Fruit fly (Drosophila melanogaster) whole organism, embryonic: ENCODE measurements around the gene Elo68alpha.
A peak's percentile ranks its signal among the peaks of the same experiment; 100 is the strongest.

ENCODE experiments used
- CG1024 ChIP-seq: fragments of 200-800 bp; sonication (Bioruptor generic); IDR thresholded peaks from 2 replicates; pipeline ENCODE4 v1.3.6; 2022; ENCODE audit warnings: missing biosample characterization, missing genetic modification characterization
- CG10274 ChIP-seq: fragments of 200-800 bp; sonication (Bioruptor generic); optimal IDR thresholded peaks from 3 replicates; lab custom pipeline; 2017; ENCODE audit warnings: missing biosample characterization, mild to moderate bottlenecking, missing genetic modification characterization
- CG12942 ChIP-seq: fragments of 200-800 bp; sonication (Bioruptor generic); optimal IDR thresholded peaks from 3 replicates; lab custom pipeline; 2016; ENCODE audit warnings: missing biosample characterization, missing genetic modification characterization
- CG1602 ChIP-seq: fragments of 200-800 bp; sonication (Bioruptor generic); optimal IDR thresholded peaks from 3 replicates; lab custom pipeline; 2016; ENCODE audit warnings: missing biosample characterization, missing genetic modification characterization
- CG17612 ChIP-seq: fragments of 200-800 bp; sonication (Bioruptor generic); IDR thresholded peaks from 2 replicates; pipeline ENCODE4 v1.3.6; 2022; ENCODE audit warnings: missing biosample characterization, missing genetic modification characterization
- CG18619 ChIP-seq: fragments of 200-800 bp; sonication (Bioruptor generic); optimal IDR thresholded peaks from 3 replicates; lab custom pipeline; 2017; ENCODE audit warnings: missing biosample characterization, mild to moderate bottlenecking, missing genetic modification characterization
- CG32767 ChIP-seq: fragments of 200-800 bp; sonication (Bioruptor generic); IDR thresholded peaks from 2 replicates; pipeline ENCODE4 v1.3.6; 2022; ENCODE audit warnings: missing biosample characterization, missing genetic modification characterization
- CG32772 ChIP-seq: fragments of 200-800 bp; sonication (Bioruptor generic); IDR thresholded peaks from 2 replicates; pipeline ENCODE4 v1.3.6; 2022; ENCODE audit warnings: missing biosample characterization, missing genetic modification characterization
- CG4617 ChIP-seq: fragments of 200-800 bp; sonication (Bioruptor generic); optimal IDR thresholded peaks from 3 replicates; lab custom pipeline; 2016; ENCODE audit warnings: missing biosample characterization, missing genetic modification characterization, borderline replicate concordance
- CG7987 ChIP-seq: fragments of 200-800 bp; sonication (Bioruptor generic); optimal IDR thresholded peaks from 2 replicates; lab custom pipeline; 2018; ENCODE audit warnings: missing biosample characterization, mild to moderate bottlenecking, missing genetic modification characterization, moderate library complexity
- Doc2 ChIP-seq: fragments of 200-800 bp; sonication (Bioruptor generic); IDR thresholded peaks from 2 replicates; pipeline ENCODE4 v1.3.6; 2022; ENCODE audit warnings: missing biosample characterization, missing genetic modification characterization
- Drgx ChIP-seq: fragments of 200-800 bp; sonication (Bioruptor generic); IDR thresholded peaks from 2 replicates; pipeline ENCODE4 v1.3.6; 2022; ENCODE audit warnings: missing biosample characterization, missing genetic modification characterization
- E2f1 ChIP-seq: fragments of 200-800 bp; sonication (Bioruptor generic); IDR thresholded peaks from 2 replicates; pipeline ENCODE4 v1.3.6; 2022; ENCODE audit warnings: missing biosample characterization, missing genetic modification characterization
- Fer2 ChIP-seq: fragments of 200-800 bp; sonication (Bioruptor generic); optimal IDR thresholded peaks from 2 replicates; lab custom pipeline; 2018; ENCODE audit warnings: missing biosample characterization, mild to moderate bottlenecking, missing genetic modification characterization, moderate library complexity
- H2.0 ChIP-seq: fragments of 200-800 bp; sonication (Bioruptor generic); IDR thresholded peaks from 2 replicates; pipeline ENCODE4 v1.3.6; 2022; ENCODE audit warnings: missing biosample characterization, missing genetic modification characterization
- HmgZ ChIP-seq: fragments of 200-800 bp; sonication (Bioruptor generic); optimal IDR thresholded peaks from 2 replicates; lab custom pipeline; 2018; ENCODE audit warnings: missing biosample characterization, mild to moderate bottlenecking, missing genetic modification characterization
- Hr51 ChIP-seq, 2 experiments: fragments of 200-800 bp; sonication (Bioruptor generic); optimal IDR thresholded peaks; 2 replicates in 1 of 2; 3 replicates in 1 of 2; lab custom pipeline; 2016 to 2018; ENCODE audit warnings: missing biosample characterization in 2 of 2, missing genetic modification characterization in 2 of 2, mild to moderate bottlenecking in 1 of 2, moderate library complexity in 1 of 2
- Jarid2 ChIP-seq: fragments of 200-800 bp; sonication (Bioruptor generic); optimal IDR thresholded peaks from 3 replicates; lab custom pipeline; 2017; ENCODE audit warnings: mild to moderate bottlenecking, missing biosample characterization, missing genetic modification reagents, missing genetic modification characterization
- Lhr ChIP-seq: fragments of 200-800 bp; sonication (Bioruptor generic); optimal IDR thresholded peaks from 3 replicates; lab custom pipeline; 2017; ENCODE audit warnings: mild to moderate bottlenecking, missing biosample characterization, missing genetic modification reagents, missing genetic modification characterization
- Med ChIP-seq: fragments of 200-800 bp; sonication (Bioruptor generic); peaks from one replicate; lab custom pipeline; 2016; ENCODE audit warnings: missing biosample characterization, missing genetic modification characterization, mild to moderate bottlenecking, inconsistent platforms, moderate library complexity
- Mrtf ChIP-seq: fragments of 200-800 bp; sonication (Bioruptor generic); IDR thresholded peaks from 3 replicates; pipeline ENCODE4 v1.3.6; 2022; ENCODE audit warnings: missing biosample characterization, missing genetic modification characterization
- NFAT ChIP-seq: fragments of 200-800 bp; sonication (Bioruptor generic); IDR thresholded peaks from 2 replicates; pipeline ENCODE4 v1.3.6; 2022; ENCODE audit warnings: missing biosample characterization, missing genetic modification characterization
- NK7.1 ChIP-seq: fragments of 200-800 bp; sonication (Bioruptor generic); optimal IDR thresholded peaks from 3 replicates; lab custom pipeline; 2016; ENCODE audit warnings: missing biosample characterization, missing genetic modification characterization
- Neu2 ChIP-seq: fragments of 200-800 bp; sonication (Bioruptor generic); optimal IDR thresholded peaks from 3 replicates; lab custom pipeline; 2016; ENCODE audit warnings: missing biosample characterization, missing genetic modification characterization, borderline replicate concordance
- Opbp ChIP-seq: fragments of 200-800 bp; sonication (Bioruptor generic); IDR thresholded peaks from 3 replicates; pipeline ENCODE4 v1.3.6; 2022; ENCODE audit warnings: missing biosample characterization, missing genetic modification characterization; ENCODE audit not compliant: partially characterized antibody
- PHDP ChIP-seq: fragments of 200-800 bp; sonication (Bioruptor generic); optimal IDR thresholded peaks from 3 replicates; lab custom pipeline; 2018; ENCODE audit warnings: missing biosample characterization, mild to moderate bottlenecking, missing genetic modification characterization, moderate library complexity
- Ptx1 ChIP-seq: fragments of 200-800 bp; sonication (Bioruptor generic); IDR thresholded peaks from 2 replicates; pipeline ENCODE4 v1.3.6; 2022; ENCODE audit warnings: missing biosample characterization, missing genetic modification characterization
- Rfx ChIP-seq: fragments of 200-800 bp; sonication (Bioruptor generic); IDR thresholded peaks from 2 replicates; pipeline ENCODE4 v1.3.6; 2022; ENCODE audit warnings: missing biosample characterization, missing genetic modification characterization
- Rx ChIP-seq: fragments of 200-800 bp; sonication (Bioruptor generic); IDR thresholded peaks from 2 replicates; pipeline ENCODE4 v1.3.6; 2022; ENCODE audit warnings: missing biosample characterization, missing genetic modification characterization
- Sry-β ChIP-seq: fragments of 200-800 bp; sonication (Bioruptor generic); optimal IDR thresholded peaks from 2 replicates; lab custom pipeline; 2018; ENCODE audit warnings: missing biosample characterization, mild to moderate bottlenecking, missing genetic modification characterization, moderate library complexity
- Usf ChIP-seq: fragments of 200-800 bp; sonication (Bioruptor generic); optimal IDR thresholded peaks from 2 replicates; lab custom pipeline; 2017; ENCODE audit warnings: missing genotype, missing biosample characterization, missing genetic modification characterization
- ac ChIP-seq: fragments of 200-800 bp; sonication (Bioruptor generic); optimal IDR thresholded peaks from 3 replicates; lab custom pipeline; 2017; ENCODE audit warnings: missing biosample characterization, mild to moderate bottlenecking, missing genetic modification characterization
- ash1 ChIP-seq: fragments of 200-800 bp; sonication (Bioruptor generic); optimal IDR thresholded peaks from 2 replicates; lab custom pipeline; 2018; ENCODE audit warnings: missing biosample characterization, mild to moderate bottlenecking, missing genetic modification characterization
- caup ChIP-seq: fragments of 200-800 bp; sonication (Bioruptor generic); optimal IDR thresholded peaks from 3 replicates; lab custom pipeline; 2017; ENCODE audit warnings: missing biosample characterization, mild to moderate bottlenecking, missing genetic modification characterization, moderate library complexity; ENCODE audit not compliant: severe bottlenecking
- corto ChIP-seq: fragments of 200-800 bp; sonication (Bioruptor generic); optimal IDR thresholded peaks from 2 replicates; lab custom pipeline; 2016; ENCODE audit warnings: missing biosample characterization, mild to moderate bottlenecking, missing genetic modification characterization, moderate library complexity
- croc ChIP-seq: fragments of 200-800 bp; sonication (Bioruptor generic); conservative IDR thresholded peaks from 3 replicates; pipeline ENCODE4 v1.3.6; 2022; ENCODE audit warnings: missing biosample characterization, missing genetic modification characterization
- crol ChIP-seq: fragments of 200-800 bp; sonication (Bioruptor generic); IDR thresholded peaks from 2 replicates; pipeline ENCODE4 v1.3.6; 2022; ENCODE audit warnings: missing biosample characterization, missing genetic modification characterization
- crp ChIP-seq, 2 experiments: fragments of 200-800 bp; sonication (Bioruptor generic); optimal IDR thresholded peaks; 2 replicates in 1 of 2; 3 replicates in 1 of 2; lab custom pipeline; 2017; ENCODE audit warnings: missing biosample characterization in 2 of 2, missing genetic modification characterization in 2 of 2, mild to moderate bottlenecking in 1 of 2, moderate library complexity in 1 of 2
- dysf ChIP-seq: fragments of 200-800 bp; sonication (Bioruptor generic); IDR thresholded peaks from 3 replicates; pipeline ENCODE4 v1.3.6; 2022; ENCODE audit warnings: missing biosample characterization, missing genetic modification characterization
- en ChIP-seq: fragments of 200-800 bp; sonication (Bioruptor generic); optimal IDR thresholded peaks from 2 replicates; lab custom pipeline; 2016; ENCODE audit warnings: missing biosample characterization, missing genetic modification characterization
- fd96Cb ChIP-seq: fragments of 200-800 bp; sonication (Bioruptor generic); optimal IDR thresholded peaks from 2 replicates; lab custom pipeline; 2018; ENCODE audit warnings: missing biosample characterization, mild to moderate bottlenecking, missing genetic modification characterization, moderate library complexity
- ham ChIP-seq: fragments of 200-800 bp; sonication (Bioruptor generic); IDR thresholded peaks from 2 replicates; pipeline ENCODE4 v1.3.6; 2022; ENCODE audit warnings: missing biosample characterization, missing genetic modification characterization
- hbn ChIP-seq: fragments of 200-800 bp; sonication (Bioruptor generic); IDR thresholded peaks from 2 replicates; pipeline ENCODE4 v1.3.6; 2022; ENCODE audit warnings: missing biosample characterization, missing genetic modification characterization; ENCODE audit not compliant: partially characterized antibody
- otp ChIP-seq: fragments of 200-800 bp; sonication (Bioruptor generic); IDR thresholded peaks from 3 replicates; pipeline ENCODE4, ENCODE4 v1.3.6; 2022; ENCODE audit warnings: missing biosample characterization, missing genetic modification characterization
- pnt ChIP-seq: fragments of 200-800 bp; sonication (Bioruptor generic); optimal IDR thresholded peaks from 3 replicates; lab custom pipeline; 2016; ENCODE audit warnings: missing biosample characterization, missing genetic modification characterization
- pzg ChIP-seq: fragments of 200-800 bp; sonication (Bioruptor generic); optimal IDR thresholded peaks from 3 replicates; lab custom pipeline; 2018; ENCODE audit warnings: missing biosample characterization, mild to moderate bottlenecking, missing genetic modification characterization, moderate library complexity
- rib ChIP-seq: fragments of 200-800 bp; sonication (Bioruptor generic); IDR thresholded peaks from 2 replicates; pipeline ENCODE4 v1.3.6; 2022; ENCODE audit warnings: missing biosample characterization, missing genetic modification characterization
- slbo ChIP-seq: fragments of 200-800 bp; sonication (Bioruptor generic); IDR thresholded peaks from 2 replicates; pipeline ENCODE4 v1.3.6; 2022; ENCODE audit warnings: missing biosample characterization, missing genetic modification characterization
- so ChIP-seq: fragments of 200-800 bp; sonication (Bioruptor generic); IDR thresholded peaks from 3 replicates; pipeline ENCODE4 v1.3.6; 2022; ENCODE audit warnings: missing biosample characterization, missing genetic modification characterization
- sug ChIP-seq: fragments of 200-800 bp; optimal IDR thresholded peaks from 2 replicates; lab custom pipeline; 2019; ENCODE audit warnings: missing biosample characterization, mild to moderate bottlenecking, missing genetic modification characterization, moderate library complexity
- wor ChIP-seq: fragments of 200-800 bp; sonication (Bioruptor generic); IDR thresholded peaks from 2 replicates; pipeline ENCODE4 v1.3.6; 2022; ENCODE audit warnings: missing biosample characterization, missing genetic modification characterization

Elo68alpha gene

DNA sequence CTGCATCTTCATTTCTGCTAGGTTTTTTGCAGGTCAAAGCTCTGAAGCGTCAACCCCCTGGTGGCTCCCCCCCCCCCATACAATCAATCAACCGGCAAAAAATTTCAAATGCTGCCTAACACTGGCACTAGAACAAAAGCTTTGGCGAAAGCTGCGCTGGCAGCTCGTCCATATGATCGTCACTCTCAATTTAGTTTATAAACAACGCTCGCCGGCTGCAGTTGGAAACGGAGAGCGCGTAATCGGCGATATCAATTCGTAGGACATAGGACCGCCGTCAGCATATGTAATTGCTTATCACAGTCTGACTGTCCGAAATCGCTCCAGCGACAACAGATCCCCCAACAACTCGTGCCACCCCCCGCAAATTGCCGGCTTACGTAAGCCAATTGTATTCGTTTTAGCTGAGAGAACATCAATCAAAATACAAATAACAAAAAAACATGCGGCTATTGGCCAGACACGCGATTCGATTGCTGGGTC lies 32.4 kb downstream of the Elo68alpha start, which contains the start of gene Mocs1 (continued):
- TF ChIP-seq rib (peak; percentile 60; the same call in 1 of the 2 replicates), Sry-β (GFP tag; lab: Kevin White, UChicago) (no peak), Rx (GFP tag; lab: Robert Waterston, UW) (no peak), slbo (GFP tag; lab: Robert Waterston, UW) (0 out of 2 replicates have a peak, but pooled peaks have one; percentile 24), CG7987 (GFP tag; lab: Kevin White, UChicago) (no peak), caup (peak; percentile 6), CG1024 (GFP tag; lab: Robert Waterston, UW) (no peak), CG32767 (GFP tag; lab: Robert Waterston, UW) (no peak), Drgx (GFP tag; lab: Robert Waterston, UW) (peak; percentile 53), CG10274 (no peak), pnt (no peak), CG1602 (no peak), crp (GFP tag; optimal IDR thresholded peaks at IDR 0.05; lab: Kevin White, UChicago) (peak in 1 of 2 experiments; percentile 77), wor (GFP tag; lab: Robert Waterston, UW) (no peak), croc (GFP tag; lab: Robert Waterston, UW) (no peak), Hr51 (GFP tag; optimal IDR thresholded peaks at IDR 0.05; lab: Kevin White, UChicago) (no peak), CG32772 (GFP tag; lab: Robert Waterston, UW) (no peak), Ptx1 (GFP tag; lab: Robert Waterston, UW) (no peak), Doc2 (no peak), en (GFP tag; lab: Kevin White, UChicago) (no peak), PHDP (tag; lab: Kevin White, UChicago) (peak; percentile 2), Lhr (GFP tag; lab: Kevin White, UChicago) (no peak), ham (GFP tag; lab: Robert Waterston, UW) (no peak), HmgZ (peak; percentile 38), ac (GFP tag; lab: Kevin White, UChicago) (no peak), fd96Cb (tag; lab: Kevin White, UChicago) (no peak), so (no peak), sug (tag; lab: Kevin White, UChicago) (peak; percentile 99), corto (GFP tag; lab: Kevin White, UChicago) (no peak), CG18619 (GFP tag; lab: Kevin White, UChicago) (no peak), H2.0 (GFP tag; lab: Robert Waterston, UW) (no peak), NK7.1 (GFP tag; lab: Kevin White, UChicago) (no peak), Usf (GFP tag; lab: Kevin White, UChicago) (no peak), otp (GFP tag; lab: Robert Waterston, UW) (0 out of 3 replicates have a peak, but pooled peaks have one; percentile 24), Mrtf (GFP tag; lab: Robert Waterston, UW) (peak; percentile 13; the same call in 1 of the 3 replicates), pzg (GFP tag; lab: Kevin White, UChicago) (peak; percentile 41), crol (GFP tag; lab: Robert Waterston, UW) (peak; percentile 96), hbn (GFP tag; lab: Robert Waterston, UW) (0 out of 2 replicates have a peak, but pooled peaks have one; percentile 34), dysf (GFP tag; lab: Robert Waterston, UW) (no peak; the same call in 2 of the 3 replicates), Neu2 (GFP tag; lab: Kevin White, UChicago) (no peak), Jarid2 (GFP tag; lab: Kevin White, UChicago) (peak; percentile 57), Opbp (GFP tag; lab: Robert Waterston, UW) (no peak), Fer2 (tag; lab: Kevin White, UChicago) (no peak), CG4617 (GFP tag; lab: Kevin White, UChicago) (no peak), CG12942 (GFP tag; lab: Kevin White, UChicago) (no peak), CG17612 (no peak), E2f1 (GFP tag; lab: Robert Waterston, UW) (no peak), ash1 (GFP tag; lab: Kevin White, UChicago) (no peak), Rfx (GFP tag; lab: Robert Waterston, UW) (peak; percentile 62), Med (GFP tag; lab: Kevin White, UChicago) (peak; percentile 75), NFAT (GFP tag; lab: Robert Waterston, UW) (peak; percentile 23; the same call in 1 of the 2 replicates)
